Worm (Caenorhabditis elegans) whole organism, young adult: ENCODE results near the gene set-4.
A peak's percentile ranks its signal among the peaks of the same experiment; 100 is the strongest.

ENCODE experiments used
- C17E4.6 ChIP-seq: fragments of 200-800 bp; sonication (Bioruptor generic); IDR thresholded peaks from 2 replicates; pipeline ENCODE4 v1.3.6; 2022; ENCODE audit warnings: missing genetic modification reagents, missing genetic modification characterization, missing compliant biosample characterization
- D2030.7 ChIP-seq: fragments of 200-800 bp; sonication (Bioruptor generic); IDR thresholded peaks from 2 replicates; pipeline ENCODE4 v1.3.6; 2022; ENCODE audit warnings: missing genetic modification reagents, missing genetic modification characterization, missing compliant biosample characterization
- F23B12.7 ChIP-seq: sonication (generic microtip); optimal IDR thresholded peaks from 2 replicates; lab custom pipeline; 2017; ENCODE audit warnings: missing genetic modification characterization, mild to moderate bottlenecking, missing compliant biosample characterization, antibody characterized with exemption, moderate library complexity; ENCODE audit not compliant: insufficient read depth
- F37B4.10 ChIP-seq: fragments of 200-800 bp; sonication (Bioruptor generic); IDR thresholded peaks from 2 replicates; pipeline ENCODE4 v1.3.6; 2022; ENCODE audit warnings: missing genetic modification characterization, missing compliant biosample characterization
- K12H6.12 ChIP-seq: fragments of 200-800 bp; sonication (Bioruptor generic); optimal IDR thresholded peaks from 2 replicates; lab custom pipeline; 2018; ENCODE audit warnings: mild to moderate bottlenecking, missing genetic modification characterization, missing compliant biosample characterization
- T07F8.4 ChIP-seq: sonication (generic microtip); optimal IDR thresholded peaks from 2 replicates; lab custom pipeline; 2016; ENCODE audit warnings: mild to moderate bottlenecking, missing genetic modification characterization, moderate library complexity, missing compliant biosample characterization
- Y53G8AR.9 ChIP-seq: fragments of 200-800 bp; sonication (Bioruptor generic); conservative IDR thresholded peaks from 2 replicates; pipeline ENCODE4 v1.3.6; 2022; ENCODE audit warnings: missing genetic modification reagents, missing genetic modification characterization, missing compliant biosample characterization
- Y79H2A.3 ChIP-seq: fragments of 200-800 bp; sonication (Bioruptor generic); conservative IDR thresholded peaks from 2 replicates; pipeline ENCODE4 v1.3.6; 2022; ENCODE audit warnings: missing genetic modification reagents, missing genetic modification characterization, missing compliant biosample characterization
- ZK185.1 ChIP-seq: sonication (generic microtip); optimal IDR thresholded peaks from 2 replicates; lab custom pipeline; 2016; ENCODE audit warnings: mild to moderate bottlenecking, missing genetic modification characterization, missing compliant biosample characterization; ENCODE audit not compliant: poor library complexity, severe bottlenecking
- attf-6 ChIP-seq: fragments of 200-800 bp; sonication (Bioruptor generic); IDR thresholded peaks from 2 replicates; pipeline ENCODE4 v1.3.6; 2022; ENCODE audit warnings: missing genetic modification reagents, missing genetic modification characterization, missing compliant biosample characterization
- bed-2 ChIP-seq: fragments of 200-800 bp; sonication (Bioruptor generic); IDR thresholded peaks from 2 replicates; pipeline ENCODE4 v1.3.6; 2022; ENCODE audit warnings: missing genetic modification reagents, missing genetic modification characterization, missing compliant biosample characterization
- cebp-1 ChIP-seq, 2 experiments: fragments of 200-800 bp in 1 of 2; sonication (Bioruptor generic) in 1 of 2; sonication (generic microtip) in 1 of 2; IDR thresholded peaks in 1 of 2; optimal IDR thresholded peaks in 1 of 2; 2 replicates each; pipeline versions ENCODE4 v1.3.6 to Lab custom; 2017 to 2022; ENCODE audit warnings: missing compliant biosample characterization in 2 of 2, missing genetic modification characterization in 2 of 2, mild to moderate bottlenecking in 1 of 2, missing genetic modification reagents in 1 of 2, moderate library complexity in 1 of 2
- cebp-2 ChIP-seq: fragments of 200-800 bp; sonication (Bioruptor generic); IDR thresholded peaks from 2 replicates; pipeline ENCODE4 v1.3.6; 2022; ENCODE audit warnings: missing genetic modification characterization, missing compliant biosample characterization
- ceh-58 ChIP-seq: fragments of 200-800 bp; sonication (Bioruptor generic); IDR thresholded peaks from 2 replicates; pipeline ENCODE4 v1.3.6; 2022; ENCODE audit warnings: missing genetic modification characterization, missing compliant biosample characterization
- ceh-91 ChIP-seq: fragments of 200-800 bp; sonication (Bioruptor generic); IDR thresholded peaks from 2 replicates; pipeline ENCODE4 v1.3.6; 2022; ENCODE audit warnings: missing genetic modification reagents, missing genetic modification characterization, missing compliant biosample characterization
- egrh-3 ChIP-seq: fragments of 200-800 bp; sonication (Bioruptor generic); IDR thresholded peaks from 2 replicates; pipeline ENCODE4 v1.3.6; 2022; ENCODE audit warnings: missing genetic modification reagents, missing genetic modification characterization, missing compliant biosample characterization
- him-1 ChIP-seq: sonication (generic microtip); optimal IDR thresholded peaks from 2 replicates; lab custom pipeline; 2016; ENCODE audit warnings: missing genotype, missing genetic modification reagents, missing genetic modification characterization, missing compliant biosample characterization
- hmg-1.2 ChIP-seq: fragments of 200-800 bp; sonication (Bioruptor generic); IDR thresholded peaks from 2 replicates; pipeline ENCODE4 v1.3.6; 2022; ENCODE audit warnings: missing genetic modification reagents, missing genetic modification characterization, missing compliant biosample characterization
- lag-1 ChIP-seq: fragments of 200-800 bp; sonication (Bioruptor generic); IDR thresholded peaks from 2 replicates; pipeline ENCODE4 v1.3.6; 2022; ENCODE audit warnings: missing genetic modification reagents, missing genetic modification characterization, missing compliant biosample characterization
- let-607 ChIP-seq, 2 experiments: fragments of 200-800 bp in 1 of 2; sonication (Bioruptor generic) in 1 of 2; sonication (generic microtip) in 1 of 2; optimal IDR thresholded peaks; 2 replicates each; lab custom pipeline; 2016 to 2018; ENCODE audit warnings: mild to moderate bottlenecking in 2 of 2, missing compliant biosample characterization in 2 of 2, missing genetic modification characterization in 2 of 2, moderate library complexity in 2 of 2, missing genotype in 1 of 2
- lin-26 ChIP-seq: fragments of 200-800 bp; sonication (Bioruptor generic); IDR thresholded peaks from 2 replicates; pipeline ENCODE4 v1.3.6; 2022; ENCODE audit warnings: missing genetic modification reagents, missing genetic modification characterization, missing compliant biosample characterization
- lin-54 ChIP-seq: fragments of 200-800 bp; sonication (Bioruptor generic); optimal IDR thresholded peaks from 2 replicates; lab custom pipeline; 2018; ENCODE audit warnings: mild to moderate bottlenecking, missing genetic modification characterization, missing compliant biosample characterization
- lsl-1 ChIP-seq: fragments of 200-800 bp; sonication (Bioruptor generic); optimal IDR thresholded peaks from 2 replicates; lab custom pipeline; 2018; ENCODE audit warnings: mild to moderate bottlenecking, missing genetic modification characterization, moderate library complexity, missing compliant biosample characterization
- madf-10 ChIP-seq: sonication (generic microtip); optimal IDR thresholded peaks from 2 replicates; lab custom pipeline; 2016; ENCODE audit warnings: mild to moderate bottlenecking, missing genetic modification characterization, missing compliant biosample characterization
- madf-6 ChIP-seq: fragments of 200-800 bp; sonication (Bioruptor generic); IDR thresholded peaks from 2 replicates; pipeline ENCODE4 v1.3.6; 2022; ENCODE audit warnings: missing genetic modification reagents, missing genetic modification characterization, missing compliant biosample characterization
- mcd-1 ChIP-seq: fragments of 200-800 bp; sonication (Bioruptor generic); IDR thresholded peaks from 2 replicates; pipeline ENCODE4 v1.3.6; 2022; ENCODE audit warnings: missing genetic modification reagents, missing genetic modification characterization, missing compliant biosample characterization
- mes-4 ChIP-seq: sonication (generic microtip); optimal IDR thresholded peaks from 2 replicates; lab custom pipeline; 2016; ENCODE audit warnings: missing genotype, missing genetic modification characterization, missing compliant biosample characterization
- nhr-27 ChIP-seq: fragments of 200-800 bp; sonication (Bioruptor generic); optimal IDR thresholded peaks from 2 replicates; lab custom pipeline; 2018; ENCODE audit warnings: mild to moderate bottlenecking, missing genetic modification characterization, moderate library complexity, missing compliant biosample characterization
- nhr-80 ChIP-seq: sonication (generic microtip); optimal IDR thresholded peaks from 2 replicates; lab custom pipeline; 2016; ENCODE audit warnings: missing genetic modification characterization, missing compliant biosample characterization
- nhr-90 ChIP-seq: sonication (generic microtip); optimal IDR thresholded peaks from 2 replicates; lab custom pipeline; 2016; ENCODE audit warnings: missing genotype, mild to moderate bottlenecking, missing genetic modification characterization, missing compliant biosample characterization
- pbrm-1 ChIP-seq: fragments of 200-800 bp; sonication (Bioruptor generic); IDR thresholded peaks from 2 replicates; pipeline ENCODE4 v1.3.6; 2022; ENCODE audit warnings: missing genetic modification reagents, missing genetic modification characterization, missing compliant biosample characterization
- pha-4 ChIP-seq: fragments of 150-350 bp; sonication (generic microtip); optimal IDR thresholded peaks from 2 replicates; lab custom pipeline; 2014; ENCODE audit warnings: missing biosample characterization, missing genetic modification reagents, missing genetic modification characterization
- snpc-4 ChIP-seq, 5 experiments: fragments of 150-350 bp in 1 of 5; sonication (generic microtip) in 4 of 5; optimal IDR thresholded peaks; 2 replicates each; lab custom pipeline; 2014 to 2018; ENCODE audit warnings: missing genetic modification characterization in 5 of 5, missing biosample characterization in 3 of 5, antibody characterized with exemption in 2 of 5, mild to moderate bottlenecking in 2 of 5, missing compliant biosample characterization in 2 of 5, missing genotype in 2 of 5, moderate library complexity in 2 of 5, missing genetic modification reagents in 1 of 5
- tbp1 ChIP-seq: fragments of 200-800 bp; sonication (Bioruptor generic); optimal IDR thresholded peaks from 2 replicates; lab custom pipeline; 2018; ENCODE audit warnings: mild to moderate bottlenecking, missing genetic modification characterization, missing compliant biosample characterization
- xnd-1 ChIP-seq: sonication (generic microtip); optimal IDR thresholded peaks from 2 replicates; lab custom pipeline; 2016; ENCODE audit warnings: missing genotype, missing genetic modification reagents, missing genetic modification characterization, missing compliant biosample characterization
- zfh-2 ChIP-seq: fragments of 200-800 bp; sonication (Bioruptor generic); conservative IDR thresholded peaks from 2 replicates; pipeline ENCODE4 v1.3.6; 2022; ENCODE audit warnings: missing genetic modification reagents, missing genetic modification characterization, missing compliant biosample characterization
- ztf-18 ChIP-seq: sonication (generic microtip); optimal IDR thresholded peaks from 2 replicates; lab custom pipeline; 2016; ENCODE audit warnings: missing genotype, mild to moderate bottlenecking, missing genetic modification characterization, missing compliant biosample characterization

The set-4 gene

ce11 chrII:6355396-6356346 is 24.5 kb upstream of the set-4 start, which contains the start of gene C32D5.11 (continued):
- TF ChIP-seq cebp-1 (GFP tag; IDR thresholded peaks at IDR 0.05; lab: Robert Waterston, UW), result no peak
- TF ChIP-seq cebp-1 (tag; optimal IDR thresholded peaks at IDR 0.05; lab: Kevin White, UChicago), result peak; percentile 65
- no peak for TF ChIP-seq ZK185.1 (tag; lab: Kevin White, UChicago)
- TF ChIP-seq ceh-91, result 0 out of 2 replicates have a peak, but pooled peaks have one; percentile 13
- TF ChIP-seq hmg-1.2 (GFP tag; lab: Robert Waterston, UW), result peak; percentile 69
- TF ChIP-seq lin-54, result peak; percentile 33
- peak; percentile 40 for TF ChIP-seq nhr-80 (tag; lab: Kevin White, UChicago)
- no peak for TF ChIP-seq snpc-4 (GFP tag; optimal IDR thresholded peaks at IDR 0.05; lab: Kevin White, UChicago)
- no peak for TF ChIP-seq snpc-4 (tag; optimal IDR thresholded peaks at IDR 0.05; lab: Kevin White, UChicago)
- TF ChIP-seq K12H6.12 (tag; lab: Kevin White, UChicago), result peak; percentile 14
- TF ChIP-seq D2030.7 (GFP tag; lab: Robert Waterston, UW), result 0 out of 2 replicates have a peak, but pooled peaks have one; percentile 31
- TF ChIP-seq madf-6, result no peak
- TF ChIP-seq zfh-2, result peak; percentile 41; the same call in 1 of the 2 replicates
- no peak for TF ChIP-seq F37B4.10 (GFP tag; lab: Robert Waterston, UW)
- TF ChIP-seq pbrm-1, result peak; percentile 35; the same call in 1 of the 2 replicates
- TF ChIP-seq mcd-1, result peak; percentile 66
- peak; percentile 16 for TF ChIP-seq tbp1 (GFP tag; lab: Kevin White, UChicago)
- TF ChIP-seq F23B12.7 (tag; lab: Kevin White, UChicago), result peak; percentile 70
- TF ChIP-seq let-607 (tag; optimal IDR thresholded peaks at IDR 0.05; lab: Kevin White, UChicago), result peak in 1 of 2 experiments; percentile 49
- TF ChIP-seq attf-6, result no peak

- TF ChIP-seq Y79H2A.3 (GFP tag; lab: Robert Waterston, UW) (no peak), F37B4.10 (GFP tag; lab: Robert Waterston, UW) (no peak), nhr-90 (no peak), ztf-18 (tag; lab: Kevin White, UChicago) (no peak), bed-2 (GFP tag; lab: Robert Waterston, UW) (no peak), cebp-1 (GFP tag; IDR thresholded peaks at IDR 0.05; lab: Robert Waterston, UW) (no peak), cebp-1 (tag; optimal IDR thresholded peaks at IDR 0.05; lab: Kevin White, UChicago) (no peak), lin-26 (GFP tag; lab: Robert Waterston, UW) (no peak), T07F8.4 (tag; lab: Kevin White, UChicago) (no peak), nhr-27 (tag; lab: Kevin White, UChicago) (no peak), K12H6.12 (tag; lab: Kevin White, UChicago) (no peak), mes-4 (tag; lab: Kevin White, UChicago) (no peak), lsl-1 (GFP tag; lab: Kevin White, UChicago) (no peak), him-1 (tag; lab: Kevin White, UChicago) (no peak), zfh-2 (no peak), C17E4.6 (no peak), egrh-3 (GFP tag; lab: Robert Waterston, UW) (no peak), cebp-2 (GFP tag; lab: Robert Waterston, UW) (no peak)
Observed at ce11 chrII:6351887-6352286, 20.7 kb upstream of the set-4 start, which contains the start of gene C32D5.10. Gene C32D5.10 (minus strand): TSS chrII:6351987.

- TF ChIP-seq xnd-1 (tag; lab: Kevin White, UChicago) (no peak), madf-10 (tag; lab: Kevin White, UChicago) (no peak), pha-4 (no peak), ceh-58 (GFP tag; lab: Robert Waterston, UW) (no peak), lag-1 (no peak), Y53G8AR.9 (no peak)
Observed at ce11 chrII:6349968-6350367, 18.8 kb upstream of the set-4 start.
